Fruit fly (Drosophila melanogaster): ENCODE data around the gene CG7668.

The CG7668 gene

DNA sequence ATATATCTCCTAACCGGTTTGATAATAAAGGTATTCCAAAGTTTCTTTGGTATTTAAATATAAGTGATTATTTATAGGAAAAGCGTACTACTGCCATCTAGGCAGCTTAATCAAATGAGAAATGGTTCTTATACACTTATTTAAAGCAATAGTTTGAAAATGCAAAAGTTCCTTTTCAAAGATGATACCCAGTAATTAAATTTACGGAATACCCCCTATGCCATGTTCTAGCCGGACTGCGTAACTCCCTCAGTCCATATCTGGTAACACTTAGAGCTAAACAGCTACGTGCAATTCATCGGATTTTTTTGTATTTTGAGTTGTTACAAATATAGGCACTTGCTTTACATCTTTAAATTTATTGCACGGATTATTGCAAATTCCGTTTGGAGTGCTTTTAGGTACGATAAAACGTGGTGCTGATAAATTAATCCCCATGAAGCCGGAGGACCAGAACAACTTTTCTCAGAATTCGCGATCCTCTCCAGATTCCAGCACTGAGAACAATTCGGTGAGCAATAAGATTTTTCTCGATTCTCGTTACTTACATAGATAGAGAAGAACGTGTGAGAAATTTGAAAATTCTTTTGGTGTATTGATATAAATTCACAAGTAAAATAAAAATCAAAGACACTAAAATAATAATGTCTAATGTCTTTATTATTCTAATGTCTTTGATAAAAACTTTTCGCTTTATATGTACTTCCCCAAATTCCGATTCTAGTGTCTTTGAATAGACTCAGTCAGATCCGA lies at the start of gene CG7668 (continued):
- TF ChIP-seq ase (GFP tag; IDR thresholded peaks at IDR 0.05) (peak; percentile 77; the same call in 1 of the 3 replicates), hbn (GFP tag; IDR thresholded peaks at IDR 0.05; ENCODE audit: partially characterized antibody) (no peak), insv (GFP tag; optimal IDR thresholded peaks at IDR 0.05) (peak in 1 of 2 experiments; percentile 64), CG7963 (GFP tag; IDR thresholded peaks at IDR 0.05; ENCODE audit: partially characterized antibody) (no peak), CG14014 (GFP tag; IDR thresholded peaks at IDR 0.05) (peak; percentile 90), CG4617 (GFP tag; optimal IDR thresholded peaks at IDR 0.05; ENCODE audit: borderline replicate concordance) (peak; percentile 85), dpn (GFP tag; optimal IDR thresholded peaks at IDR 0.05) (peak; percentile 89 to 93), HLH4C (GFP tag; IDR thresholded peaks at IDR 0.05; ENCODE audit: partially characterized antibody) (peak; percentile 44; the same call in 2 of the 3 replicates), lab (GFP tag; optimal IDR thresholded peaks at IDR 0.05) (peak; percentile 92), kni (GFP tag; optimal IDR thresholded peaks at IDR 0.05) (peak; percentile 77), CG10147 (GFP tag; optimal IDR thresholded peaks at IDR 0.05) (peak; percentile 86), CG10654 (GFP tag; optimal IDR thresholded peaks at IDR 0.05) (peak; percentile 84), Stat92E (GFP tag; optimal IDR thresholded peaks at IDR 0.05) (peak in 1 of 3 experiments; percentile 79), fu2 (GFP tag; optimal IDR thresholded peaks at IDR 0.05) (peak; percentile 81), inv (GFP tag; IDR thresholded peaks at IDR 0.05; ENCODE audit: partially characterized antibody) (no peak), CG17802 (tag; optimal IDR thresholded peaks at IDR 0.05) (peak; percentile 67), BEAF-32 (GFP tag; optimal IDR thresholded peaks at IDR 0.05) (peak; percentile 54), B-H2 (GFP tag; optimal IDR thresholded peaks at IDR 0.05) (peak; percentile 87), crol (GFP tag; IDR thresholded peaks at IDR 0.05) (no peak), aop (GFP tag; IDR thresholded peaks at IDR 0.05) (no peak), CG5180 (GFP tag; optimal IDR thresholded peaks at IDR 0.05) (peak; percentile 78), schlank (tag; optimal IDR thresholded peaks at IDR 0.05) (peak; percentile 84), Hand (GFP tag; optimal IDR thresholded peaks at IDR 0.05) (peak; percentile 70), odd (GFP tag; optimal IDR thresholded peaks at IDR 0.05) (peak; percentile 82), tgo (GFP tag; IDR thresholded peaks at IDR 0.05) (peak; percentile 87), fd3F (GFP tag; optimal IDR thresholded peaks at IDR 0.05) (peak; percentile 81), NC2β (GFP tag; optimal IDR thresholded peaks at IDR 0.05) (peak; percentile 88), CG8765 (GFP tag; IDR thresholded peaks at IDR 0.05) (peak; percentile 86), Taf1 (GFP tag; IDR thresholded peaks at IDR 0.05) (peak; percentile 81; the same call in 1 of the 2 replicates), ap (GFP tag; IDR thresholded peaks at IDR 0.05) (peak; percentile 86), CG14710 (tag; optimal IDR thresholded peaks at IDR 0.05) (peak; percentile 92), CG12659 (GFP tag; optimal IDR thresholded peaks at IDR 0.05) (peak; percentile 94), sqz (GFP tag; optimal IDR thresholded peaks at IDR 0.05) (peak; percentile 78), CG8924 (tag; optimal IDR thresholded peaks at IDR 0.05) (peak; percentile 94), CG12744 (GFP tag; optimal IDR thresholded peaks at IDR 0.05) (peak; percentile 84), CG4730 (GFP tag; IDR thresholded peaks at IDR 0.05) (peak; percentile 84; the same call in 1 of the 2 replicates), CG11456 (GFP tag; IDR thresholded peaks at IDR 0.05) (no peak), CG12236 (GFP tag; optimal IDR thresholded peaks at IDR 0.05) (peak; percentile 83), Gug (GFP tag; IDR thresholded peaks at IDR 0.05) (peak; percentile 79; the same call in 3 of the 4 replicates), CG34376 (GFP tag; optimal IDR thresholded peaks at IDR 0.05) (peak; percentile 81), CG4404 (GFP tag; IDR thresholded peaks at IDR 0.05) (no peak; the same call in 1 of the 2 replicates), CG13296 (GFP tag; optimal IDR thresholded peaks at IDR 0.05) (peak; percentile 92), ara (GFP tag; IDR thresholded peaks at IDR 0.05) (no peak; the same call in 1 of the 2 replicates), Atf6 (GFP tag; IDR thresholded peaks at IDR 0.05) (peak; percentile 90), lilli (GFP tag; optimal IDR thresholded peaks at IDR 0.05) (peak; percentile 90), Dfd (GFP tag; optimal IDR thresholded peaks at IDR 0.05) (no peak), jing (GFP tag; optimal IDR thresholded peaks at IDR 0.05) (peak; percentile 73), CG17829 (tag; optimal IDR thresholded peaks at IDR 0.05) (peak; percentile 93)
